Fruit fly (Drosophila melanogaster): Measurements from ENCODE around the gene CG46025.
A peak's percentile ranks its signal among the peaks of the same experiment; 100 is the strongest.

Gene CG46025

DNA sequence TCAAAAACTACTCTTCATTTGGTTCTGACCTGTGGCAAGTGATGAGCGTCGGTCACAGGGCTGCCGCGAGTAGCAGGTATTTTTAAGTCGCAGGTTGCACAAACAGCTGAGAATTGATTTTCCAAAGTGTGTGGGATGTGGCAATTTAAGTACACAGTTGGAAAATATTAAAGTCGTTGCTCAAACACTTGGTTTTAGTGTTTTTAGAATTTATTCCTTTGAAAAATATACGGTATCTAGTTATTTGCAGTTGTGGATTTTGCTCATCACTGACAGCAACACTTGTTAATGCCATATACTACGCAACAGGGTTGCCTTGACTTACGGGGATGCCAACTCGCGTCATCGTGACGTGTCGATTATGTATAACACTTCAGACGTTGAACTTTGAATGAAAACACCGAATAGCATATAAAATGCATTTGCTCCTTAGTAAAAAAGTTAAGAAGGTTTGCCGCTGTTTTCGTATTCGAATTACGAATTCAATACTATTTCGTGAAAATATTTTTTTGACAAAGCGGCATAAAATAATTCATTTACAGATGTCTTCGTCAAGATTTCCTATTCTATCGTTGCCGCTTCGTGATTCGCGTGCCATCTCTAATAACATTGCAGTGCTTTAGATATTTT, 45.9 kb downstream of the CG46025 start, which contains the start of the genes Herp and r2d2 (continued):
- TF ChIP-seq crp (GFP tag; optimal IDR thresholded peaks at IDR 0.05) (peak in 1 of 2 experiments; percentile 75), Xbp1 (GFP tag; optimal IDR thresholded peaks at IDR 0.05) (peak; percentile 100), danr (GFP tag; IDR thresholded peaks at IDR 0.05) (peak; percentile 71), ac (GFP tag; optimal IDR thresholded peaks at IDR 0.05) (peak; percentile 72), sug (tag; optimal IDR thresholded peaks at IDR 0.05) (peak; percentile 95), CG14710 (tag; optimal IDR thresholded peaks at IDR 0.05) (peak; percentile 89), ERR (GFP tag; optimal IDR thresholded peaks at IDR 0.05) (peak; percentile 82), repo (GFP tag; optimal IDR thresholded peaks at IDR 0.05) (peak; percentile 90), sd (tag; optimal IDR thresholded peaks at IDR 0.05) (peak; percentile 75), so (GFP tag; IDR thresholded peaks at IDR 0.05) (peak; percentile 91), CG34224 (GFP tag; IDR thresholded peaks at IDR 0.05; ENCODE audit: partially characterized antibody) (peak; percentile 81), Usf (GFP tag; optimal IDR thresholded peaks at IDR 0.05) (peak; percentile 80), da (GFP tag; optimal IDR thresholded peaks at IDR 0.05) (peak; percentile 83), CG1647 (GFP tag; optimal IDR thresholded peaks at IDR 0.05) (peak; percentile 94), CG11085 (GFP tag; IDR thresholded peaks at IDR 0.05) (peak; percentile 86), CG12659 (GFP tag; optimal IDR thresholded peaks at IDR 0.05) (peak; percentile 91), bowl (GFP tag; IDR thresholded peaks at IDR 0.05) (peak; percentile 66), CG11696 (GFP tag; IDR thresholded peaks at IDR 0.05) (no peak), Optix (GFP tag; IDR thresholded peaks at IDR 0.05) (peak; percentile 88), gt (GFP tag; IDR thresholded peaks at IDR 0.05) (no peak; the same call in 1 of the 2 replicates), CG6813 (GFP tag; optimal IDR thresholded peaks at IDR 0.05) (peak; percentile 64), onecut (GFP tag; IDR thresholded peaks at IDR 0.05) (peak; percentile 86), lilli (GFP tag; optimal IDR thresholded peaks at IDR 0.05) (peak; percentile 95), insv (GFP tag; optimal IDR thresholded peaks at IDR 0.05) (peak in 1 of 2 experiments; percentile 69), Six4 (GFP tag; optimal IDR thresholded peaks at IDR 0.05) (peak; percentile 87), CG8359 (GFP tag; optimal IDR thresholded peaks at IDR 0.05; ENCODE audit: borderline replicate concordance) (peak; percentile 68), CG33213 (GFP tag; optimal IDR thresholded peaks at IDR 0.05) (peak; percentile 91), bcd (GFP tag; optimal IDR thresholded peaks at IDR 0.05) (peak; percentile 91), CG6689 (GFP tag; IDR thresholded peaks at IDR 0.05) (peak; percentile 86), CG15269 (tag; optimal IDR thresholded peaks at IDR 0.05) (peak; percentile 90), caup (GFP tag; optimal IDR thresholded peaks at IDR 0.05; ENCODE audit: severe bottlenecking) (peak; percentile 90), Bgb (GFP tag; IDR thresholded peaks at IDR 0.05; ENCODE audit: partially characterized antibody) (peak; percentile 77), mld (GFP tag; IDR thresholded peaks at IDR 0.05; ENCODE audit: partially characterized antibody) (no peak), CG11504 (tag; optimal IDR thresholded peaks at IDR 0.05) (peak; percentile 90), bsh (GFP tag; optimal IDR thresholded peaks at IDR 0.05) (peak in 1 of 2 experiments; percentile 85), Dad (GFP tag; optimal IDR thresholded peaks at IDR 0.05) (peak; percentile 91), MBD-R2 (GFP tag; IDR thresholded peaks at IDR 0.05) (peak; percentile 54; the same call in 1 of the 2 replicates), fd3F (GFP tag; optimal IDR thresholded peaks at IDR 0.05) (peak; percentile 84), tin (GFP tag; optimal IDR thresholded peaks at IDR 0.05) (peak; percentile 90), salm (tag; optimal IDR thresholded peaks at IDR 0.05) (peak; percentile 74), Sin3A (optimal IDR thresholded peaks at IDR 0.05) (peak; percentile 91), fru (optimal IDR thresholded peaks at IDR 0.05) (no peak), hth (optimal IDR thresholded peaks at IDR 0.05) (no peak), CG13296 (GFP tag; optimal IDR thresholded peaks at IDR 0.05) (peak; percentile 92), Lpt (GFP tag; optimal IDR thresholded peaks at IDR 0.05) (no peak), CG2120 (GFP tag; optimal IDR thresholded peaks at IDR 0.05) (peak; percentile 96), CG17361 (GFP tag; IDR thresholded peaks at IDR 0.05) (peak; percentile 94), MTF-1 (GFP tag; optimal IDR thresholded peaks at IDR 0.05; ENCODE audit: borderline replicate concordance) (peak; percentile 61), Hmx (GFP tag; optimal IDR thresholded peaks at IDR 0.05) (peak; percentile 83), CG16863 (GFP tag; optimal IDR thresholded peaks at IDR 0.05) (peak; percentile 85)

All from whole organism, embryonic.